Worm (Caenorhabditis elegans): Measurements from ENCODE around the gene nekl-4.

DNA sequence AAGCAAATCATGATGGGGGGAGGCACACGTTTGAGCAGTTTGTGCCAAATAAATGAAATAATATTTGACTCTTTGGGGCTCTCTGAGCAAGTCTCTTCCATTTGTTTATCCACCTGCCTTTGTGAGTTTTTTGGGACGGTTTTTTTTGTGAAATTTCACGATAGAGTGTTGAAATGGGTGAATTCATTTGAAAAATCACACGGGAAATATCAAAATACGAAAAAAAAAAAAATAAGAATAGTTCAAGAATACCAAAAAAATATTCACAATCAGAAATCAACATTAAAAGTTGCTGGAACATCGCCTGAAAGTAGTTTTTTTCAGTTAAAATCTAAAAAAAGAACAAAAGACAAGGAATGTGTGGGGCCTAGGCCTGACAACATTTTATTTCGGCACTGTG lies 4.8 kb downstream of the nekl-4 start, which contains the start of gene pqn-25:
- TF ChIP-seq nhr-11 (tag; optimal IDR thresholded peaks at IDR 0.05) (no peak), nhr-237 (tag; optimal IDR thresholded peaks at IDR 0.05) (no peak), unc-62 (GFP tag; optimal IDR thresholded peaks at IDR 0.05) (no peak), zip-4 (GFP tag; optimal IDR thresholded peaks at IDR 0.05) (no peak), elt-3 (tag; optimal IDR thresholded peaks at IDR 0.05) (no peak)

Measured in whole organism, L1 larva.